Worm (Caenorhabditis elegans): ENCODE data around the gene wdr-5.1.

wdr-5.1 gene

ce11 chrIII:3704967-3705366, at the start of gene wdr-5.1:
TSS of gene wdr-5.1 (plus strand) at chrIII:3705285.
- TF ChIP-seq snu-23 (GFP tag; optimal IDR thresholded peaks at IDR 0.05), result peak; percentile 46
- TF ChIP-seq ceh-88 (GFP tag; IDR thresholded peaks at IDR 0.05), result no peak
- no peak for TF ChIP-seq mab-9 (GFP tag; IDR thresholded peaks at IDR 0.05)
- peak; percentile 22 for TF ChIP-seq nhr-47 (tag; optimal IDR thresholded peaks at IDR 0.05)
- TF ChIP-seq mef-2 (tag; optimal IDR thresholded peaks at IDR 0.05), result no peak
- TF ChIP-seq pag-3 (tag; optimal IDR thresholded peaks at IDR 0.05; ENCODE audit: borderline replicate concordance, insufficient read depth), result no peak
- TF ChIP-seq nhr-11 (tag; optimal IDR thresholded peaks at IDR 0.05), result no peak
- no peak for TF ChIP-seq blmp-1 (tag; optimal IDR thresholded peaks at IDR 0.05)
- peak; percentile 54 for TF ChIP-seq nhr-71 (tag; optimal IDR thresholded peaks at IDR 0.05)
- TF ChIP-seq aly-2 (tag; optimal IDR thresholded peaks at IDR 0.05), result no peak
- no peak for TF ChIP-seq lin-14 (GFP tag; optimal IDR thresholded peaks at IDR 0.05)
- TF ChIP-seq irx-1 (tag; optimal IDR thresholded peaks at IDR 0.05), result no peak
- TF ChIP-seq lin-13 (GFP tag; optimal IDR thresholded peaks at IDR 0.05), result no peak
- TF ChIP-seq zag-1 (tag; optimal IDR thresholded peaks at IDR 0.05), result no peak
- TF ChIP-seq zip-4 (GFP tag; optimal IDR thresholded peaks at IDR 0.05), result no peak
- TF ChIP-seq ztf-11 (tag; optimal IDR thresholded peaks at IDR 0.05), result no peak
- TF ChIP-seq lsy-2 (tag; optimal IDR thresholded peaks at IDR 0.05), result peak; percentile 31 to 62
- TF ChIP-seq nhr-237 (tag; optimal IDR thresholded peaks at IDR 0.05), result no peak
- peak in 2 of 3 experiments; percentile 37 to 60 for TF ChIP-seq dpl-1 (GFP tag; optimal IDR thresholded peaks at IDR 0.05)
- no peak for TF ChIP-seq C16A3.4 (tag; optimal IDR thresholded peaks at IDR 0.05)
- peak; percentile 88 for TF ChIP-seq F16B12.6 (tag; optimal IDR thresholded peaks at IDR 0.05)
- TF ChIP-seq nhr-19 (GFP tag; conservative IDR thresholded peaks at IDR 0.05), result no peak
- peak; percentile 21 to 47 for TF ChIP-seq lin-35 (GFP tag; optimal IDR thresholded peaks at IDR 0.05)
- TF ChIP-seq fkh-8 (tag; optimal IDR thresholded peaks at IDR 0.05), result no peak
- no peak for TF ChIP-seq pax-3 (tag; optimal IDR thresholded peaks at IDR 0.05)
- TF ChIP-seq nhr-85 (tag), result peak; percentile 26
- no peak for TF ChIP-seq ces-1 (GFP tag; optimal IDR thresholded peaks at IDR 0.05)
- no peak for TF ChIP-seq fkh-4 (tag; optimal IDR thresholded peaks at IDR 0.05; ENCODE audit: borderline replicate concordance)
- TF ChIP-seq unc-62 (GFP tag; optimal IDR thresholded peaks at IDR 0.05), result no peak
- TF ChIP-seq hlh-17 (GFP tag; optimal IDR thresholded peaks at IDR 0.05; ENCODE audit: borderline replicate concordance), result no peak
- no peak for TF ChIP-seq efl-3 (GFP tag; optimal IDR thresholded peaks at IDR 0.05)
- no peak for TF ChIP-seq dsc-1 (tag; optimal IDR thresholded peaks at IDR 0.05)
- no peak for TF ChIP-seq nhr-84 (tag; optimal IDR thresholded peaks at IDR 0.05)
- TF ChIP-seq aha-1 (tag; optimal IDR thresholded peaks at IDR 0.05), result no peak
- TF ChIP-seq ceh-82 (tag; optimal IDR thresholded peaks at IDR 0.05), result peak in 1 of 3 experiments; percentile 22
- no peak for TF ChIP-seq mep-1 (tag; optimal IDR thresholded peaks at IDR 0.05)
- no peak for TF ChIP-seq ets-5 (GFP tag; IDR thresholded peaks at IDR 0.05)
- TF ChIP-seq ama-1 (optimal IDR thresholded peaks at IDR 0.05), result no peak
- no peak for TF ChIP-seq rnt-1 (tag; optimal IDR thresholded peaks at IDR 0.05)
- TF ChIP-seq unc-130 (tag; optimal IDR thresholded peaks at IDR 0.05), result no peak
- no peak for TF ChIP-seq nhr-77 (tag; optimal IDR thresholded peaks at IDR 0.05)
- no peak for TF ChIP-seq fos-1 (tag; optimal IDR thresholded peaks at IDR 0.05)
- no peak for TF ChIP-seq ceh-8 (GFP tag; optimal IDR thresholded peaks at IDR 0.05)
- TF ChIP-seq unc-86 (tag; optimal IDR thresholded peaks at IDR 0.05), result no peak
- TF ChIP-seq tlp-1 (tag; optimal IDR thresholded peaks at IDR 0.05), result no peak
- peak; percentile 48 for TF ChIP-seq xbp-1 (tag; optimal IDR thresholded peaks at IDR 0.05)
- TF ChIP-seq sox-4 (tag; optimal IDR thresholded peaks at IDR 0.05), result no peak
- TF ChIP-seq lin-39 (tag; optimal IDR thresholded peaks at IDR 0.05), result no peak
- TF ChIP-seq efl-1 (optimal IDR thresholded peaks at IDR 0.05), result peak; percentile 34 to 53
- TF ChIP-seq efl-1 (GFP tag; optimal IDR thresholded peaks at IDR 0.05 in 1 of 2), result peak in 1 of 2 experiments; percentile 48
- TF ChIP-seq C04F5.9 (tag; optimal IDR thresholded peaks at IDR 0.05), result no peak
